Fruit fly (Drosophila melanogaster): ENCODE results near the gene CG32445.

DNA sequence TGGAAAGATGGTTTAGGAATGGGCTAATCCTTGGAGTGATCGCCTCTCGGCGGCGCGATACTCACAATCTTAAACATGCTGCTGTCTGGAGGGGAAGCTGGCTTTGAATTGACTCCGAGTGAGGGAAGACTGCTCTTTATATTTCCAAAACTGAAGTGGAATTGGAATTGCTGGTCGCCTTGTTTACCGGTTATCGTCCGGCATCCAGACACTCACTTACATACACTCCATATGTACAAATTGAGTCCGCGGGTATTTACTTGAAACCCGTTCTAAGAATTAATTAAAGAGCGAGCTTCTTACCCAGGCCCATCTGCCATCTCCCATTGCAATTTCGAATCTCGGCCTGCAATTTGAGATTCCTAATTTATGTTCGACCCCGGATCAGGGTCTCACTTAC is 27.7 kb downstream of the CG32445 start, which contains the start of gene Cpr78E:
- TF ChIP-seq dpn (GFP tag; optimal IDR thresholded peaks at IDR 0.05) (no peak), Lpt (GFP tag; optimal IDR thresholded peaks at IDR 0.05) (no peak), CG17186 (GFP tag; optimal IDR thresholded peaks at IDR 0.05) (no peak), Hand (GFP tag; optimal IDR thresholded peaks at IDR 0.05) (no peak), maf-S (GFP tag; optimal IDR thresholded peaks at IDR 0.05) (no peak), CG13424 (tag; optimal IDR thresholded peaks at IDR 0.05) (no peak), CG1647 (GFP tag; optimal IDR thresholded peaks at IDR 0.05) (no peak), sqz (GFP tag; optimal IDR thresholded peaks at IDR 0.05) (no peak), CG1603 (tag; optimal IDR thresholded peaks at IDR 0.05) (no peak), CG14667 (GFP tag; IDR thresholded peaks at IDR 0.05) (no peak), gfzf (GFP tag; optimal IDR thresholded peaks at IDR 0.05) (no peak), hb (GFP tag; IDR thresholded peaks at IDR 0.05; ENCODE audit: partially characterized antibody) (no peak), CG11695 (GFP tag; IDR thresholded peaks at IDR 0.05) (no peak)
